Worm (Caenorhabditis elegans) whole organism, mixed stage, embryonic: ENCODE data around the gene fbxb-29.
"Not testable (repeated sequence)": the region's sequence is repeated elsewhere in the genome, so short reads cannot be mapped to it uniquely, and the experiment has no call there.

ENCODE experiments used
- M03D4.4 ChIP-seq: sonication (generic microtip); optimal IDR thresholded peaks from 2 replicates; lab custom pipeline; 2017; ENCODE audit warnings: mild to moderate bottlenecking, missing genetic modification characterization, missing compliant biosample characterization
- bed-3 ChIP-seq: fragments of 200-800 bp; sonication (Bioruptor generic); optimal IDR thresholded peaks from 3 replicates; lab custom pipeline; 2018; ENCODE audit warnings: mild to moderate bottlenecking, missing genetic modification characterization, moderate library complexity, missing compliant biosample characterization
- ceh-39 ChIP-seq: fragments of 150-350 bp; optimal IDR thresholded peaks from 2 replicates; lab custom pipeline; 2014; ENCODE audit warnings: missing biosample characterization, missing genetic modification characterization
- ceh-43 ChIP-seq: fragments of 200-800 bp; sonication (Bioruptor generic); optimal IDR thresholded peaks from 2 replicates; lab custom pipeline; 2018; ENCODE audit warnings: mild to moderate bottlenecking, missing genetic modification characterization, moderate library complexity, missing compliant biosample characterization
- ceh-83 ChIP-seq: fragments of 200-800 bp; sonication (Bioruptor generic); optimal IDR thresholded peaks from 2 replicates; lab custom pipeline; 2018; ENCODE audit warnings: mild to moderate bottlenecking, missing genetic modification characterization, missing compliant biosample characterization
- ces-1 ChIP-seq: fragments of 150-350 bp; optimal IDR thresholded peaks from 2 replicates; lab custom pipeline; 2014; ENCODE audit warnings: missing biosample characterization, missing genetic modification reagents, missing genetic modification characterization
- cnd-1 ChIP-seq: fragments of 200-800 bp; sonication (Bioruptor generic); optimal IDR thresholded peaks from 2 replicates; lab custom pipeline; 2018; ENCODE audit warnings: mild to moderate bottlenecking, missing genetic modification characterization, missing compliant biosample characterization
- drap-1 ChIP-seq: fragments of 200-800 bp; sonication (Bioruptor generic); optimal IDR thresholded peaks from 3 replicates; lab custom pipeline; 2018; ENCODE audit warnings: mild to moderate bottlenecking, missing genetic modification characterization, missing compliant biosample characterization
- elt-1 ChIP-seq: sonication (generic microtip); optimal IDR thresholded peaks from 2 replicates; lab custom pipeline; 2017; ENCODE audit warnings: missing genetic modification characterization, mild to moderate bottlenecking, missing compliant biosample characterization, antibody characterized with exemption, moderate library complexity, borderline replicate concordance; ENCODE audit not compliant: insufficient read depth
- elt-3 ChIP-seq: fragments of 150-350 bp; optimal IDR thresholded peaks from 2 replicates; lab custom pipeline; 2014; ENCODE audit warnings: missing biosample characterization, missing genetic modification characterization
- flh-1 ChIP-seq: fragments of 200-800 bp; sonication (Bioruptor generic); optimal IDR thresholded peaks from 2 replicates; lab custom pipeline; 2018; ENCODE audit warnings: mild to moderate bottlenecking, missing genetic modification characterization, moderate library complexity, missing compliant biosample characterization
- ham-2 ChIP-seq: fragments of 200-800 bp; sonication (Bioruptor generic); optimal IDR thresholded peaks from 2 replicates; lab custom pipeline; 2018; ENCODE audit warnings: mild to moderate bottlenecking, missing genetic modification characterization, missing compliant biosample characterization
- hlh-1 ChIP-seq: fragments of 150-350 bp; optimal IDR thresholded peaks from 2 replicates; lab custom pipeline; 2014; ENCODE audit warnings: missing biosample characterization, missing genetic modification reagents, missing genetic modification characterization
- lin-13 ChIP-seq: fragments of 150-350 bp; optimal IDR thresholded peaks from 2 replicates; lab custom pipeline; 2014; ENCODE audit warnings: missing biosample characterization, missing genetic modification characterization
- mab-5 ChIP-seq: fragments of 150-350 bp; optimal IDR thresholded peaks from 2 replicates; lab custom pipeline; 2014; ENCODE audit warnings: missing biosample characterization, missing genetic modification characterization
- mep-1 ChIP-seq: fragments of 150-350 bp; optimal IDR thresholded peaks from 2 replicates; lab custom pipeline; 2017; ENCODE audit warnings: missing biosample characterization, missing genetic modification reagents, missing genetic modification characterization, inconsistent platforms
- mls-2 ChIP-seq: sonication (generic microtip); optimal IDR thresholded peaks from 2 replicates; lab custom pipeline; 2016; ENCODE audit warnings: mild to moderate bottlenecking, missing genetic modification characterization, moderate library complexity, missing compliant biosample characterization
- nhr-12 ChIP-seq: fragments of 150-350 bp; optimal IDR thresholded peaks from 2 replicates; lab custom pipeline; 2014; ENCODE audit warnings: missing biosample characterization, missing genetic modification characterization
- nhr-2 ChIP-seq: fragments of 150-350 bp; optimal IDR thresholded peaks from 2 replicates; lab custom pipeline; 2014; ENCODE audit warnings: missing biosample characterization, missing genetic modification characterization
- nhr-237 ChIP-seq: fragments of 150-350 bp; optimal IDR thresholded peaks from 2 replicates; lab custom pipeline; 2014; ENCODE audit warnings: missing biosample characterization, missing genetic modification characterization
- nhr-28 ChIP-seq: fragments of 150-350 bp; optimal IDR thresholded peaks from 2 replicates; lab custom pipeline; 2014; ENCODE audit warnings: missing biosample characterization, missing genetic modification characterization
- nhr-76 ChIP-seq: sonication (generic microtip); optimal IDR thresholded peaks from 2 replicates; lab custom pipeline; 2017; ENCODE audit warnings: missing biosample characterization, missing genetic modification characterization
- pha-4 ChIP-seq: fragments of 150-350 bp; optimal IDR thresholded peaks from 2 replicates; lab custom pipeline; 2018; ENCODE audit warnings: missing biosample characterization, missing genetic modification reagents, missing genetic modification characterization
- snpc-4 ChIP-seq: fragments of 150-350 bp; optimal IDR thresholded peaks from 2 replicates; lab custom pipeline; 2014; ENCODE audit warnings: missing biosample characterization, missing genetic modification characterization
- tbx-8 ChIP-seq: fragments of 200-800 bp; sonication (Bioruptor generic); optimal IDR thresholded peaks from 2 replicates; lab custom pipeline; 2018; ENCODE audit warnings: mild to moderate bottlenecking, missing genetic modification characterization, moderate library complexity, missing compliant biosample characterization
- unc-120 ChIP-seq: sonication (generic microtip); optimal IDR thresholded peaks from 2 replicates; lab custom pipeline; 2017; ENCODE audit warnings: missing genetic modification characterization, missing compliant biosample characterization; ENCODE audit not compliant: poor library complexity, severe bottlenecking
- unc-39 ChIP-seq: fragments of 150-350 bp; optimal IDR thresholded peaks from 2 replicates; lab custom pipeline; 2014; ENCODE audit warnings: missing biosample characterization, missing genetic modification characterization
- unc-62 ChIP-seq: fragments of 150-350 bp; optimal IDR thresholded peaks from 2 replicates; lab custom pipeline; 2014; ENCODE audit warnings: missing biosample characterization, missing genetic modification reagents, missing genetic modification characterization
- zip-8 ChIP-seq: fragments of 150-350 bp; optimal IDR thresholded peaks from 2 replicates; lab custom pipeline; 2014; ENCODE audit warnings: missing biosample characterization, missing genetic modification characterization
- ztf-11 ChIP-seq: fragments of 150-350 bp; optimal IDR thresholded peaks from 2 replicates; lab custom pipeline; 2014; ENCODE audit warnings: missing biosample characterization, missing genetic modification characterization

fbxb-29 gene

DNA sequence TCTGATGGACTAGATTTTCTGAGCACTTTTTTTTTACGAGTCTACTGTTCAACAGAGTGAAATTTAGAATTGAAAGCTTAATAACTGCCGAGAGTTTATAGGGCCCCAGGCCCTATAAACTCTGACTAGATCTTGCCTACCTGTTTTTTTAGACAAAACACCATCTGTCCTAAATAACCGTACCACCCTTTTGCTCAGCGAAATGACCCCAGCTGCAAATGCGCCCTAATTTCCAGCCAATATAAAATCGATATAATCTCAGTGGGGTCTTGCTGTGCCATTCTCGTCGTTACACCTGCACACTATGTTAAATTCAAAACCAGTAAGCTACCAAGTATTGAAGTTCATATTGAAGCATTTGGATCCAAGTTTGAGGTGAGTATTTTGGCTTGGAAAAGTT lies 25.4 kb downstream of the fbxb-29 start, which contains the start of gene fbxc-14:
TSS of gene fbxc-14 (plus strand) at position 301 of the 400 bp plus-strand sequence.
- TF ChIP-seq elt-1 (tag; lab: Kevin White, UChicago) = no peak
- no peak for TF ChIP-seq tbx-8 (GFP tag; lab: Kevin White, UChicago)
- no peak for TF ChIP-seq elt-3
- no peak for TF ChIP-seq cnd-1 (tag; lab: Kevin White, UChicago)
- no peak for TF ChIP-seq nhr-237 (tag; lab: Kevin White, UChicago)
- no peak for TF ChIP-seq ham-2 (GFP tag; lab: Kevin White, UChicago)
- no peak for TF ChIP-seq ces-1 (GFP tag; lab: Kevin White, UChicago)
- no peak for TF ChIP-seq nhr-76 (tag; lab: Kevin White, UChicago)
- TF ChIP-seq bed-3 (GFP tag; lab: Kevin White, UChicago) = no peak
- no peak for TF ChIP-seq nhr-28 (tag; lab: Kevin White, UChicago)
- TF ChIP-seq nhr-12 (tag; lab: Kevin White, UChicago) = no peak
- no peak for TF ChIP-seq ceh-39 (tag; lab: Kevin White, UChicago)
- no peak for TF ChIP-seq pha-4 (tag; lab: Kevin White, UChicago)
- TF ChIP-seq unc-120 (tag; lab: Kevin White, UChicago) = no peak
- no peak for TF ChIP-seq hlh-1 (tag; lab: Kevin White, UChicago)
- TF ChIP-seq zip-8 (tag; lab: Kevin White, UChicago) = no peak

DNA sequence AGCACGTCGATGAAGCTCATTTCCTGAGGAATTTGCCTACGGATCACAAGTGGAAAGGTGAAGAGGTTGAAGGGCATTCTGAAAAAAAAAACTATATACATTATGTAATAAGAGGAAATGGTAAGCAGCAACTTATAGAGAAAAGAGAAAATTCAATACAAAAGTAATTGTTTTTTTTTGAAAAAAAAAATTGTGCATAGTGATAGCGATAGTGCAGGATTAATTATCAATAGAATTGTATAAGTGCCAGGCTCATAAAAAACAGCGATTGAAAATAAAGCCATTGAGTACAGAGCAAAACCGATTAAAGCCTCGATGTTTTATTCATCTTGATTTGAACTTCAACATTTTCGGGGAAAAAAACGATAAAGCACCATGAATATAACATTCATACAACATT lies 26.5 kb downstream of the fbxb-29 start, which contains the start of gene C32B5.15:
TSS of gene C32B5.15 (minus strand) at position 101 of the 400 bp plus-strand sequence.
- no peak for TF ChIP-seq drap-1
- no peak for TF ChIP-seq hlh-1 (tag; lab: Kevin White, UChicago)
- no peak for TF ChIP-seq ces-1 (GFP tag; lab: Kevin White, UChicago)
- TF ChIP-seq ceh-43 = no peak
- no peak for TF ChIP-seq ceh-83
- TF ChIP-seq ceh-39 (tag; lab: Kevin White, UChicago) = no peak
- no peak for TF ChIP-seq unc-62
- no peak for TF ChIP-seq snpc-4 (tag; lab: Kevin White, UChicago)
- no peak for TF ChIP-seq nhr-237 (tag; lab: Kevin White, UChicago)
- no peak for TF ChIP-seq M03D4.4 (tag; lab: Kevin White, UChicago)
- TF ChIP-seq mep-1 (tag; lab: Kevin White, UChicago) = no peak
- no peak for TF ChIP-seq mab-5
- no peak for TF ChIP-seq ztf-11 (tag; lab: Kevin White, UChicago)
- TF ChIP-seq unc-39 (tag; lab: Kevin White, UChicago) = no peak
- TF ChIP-seq flh-1 = no peak

DNA sequence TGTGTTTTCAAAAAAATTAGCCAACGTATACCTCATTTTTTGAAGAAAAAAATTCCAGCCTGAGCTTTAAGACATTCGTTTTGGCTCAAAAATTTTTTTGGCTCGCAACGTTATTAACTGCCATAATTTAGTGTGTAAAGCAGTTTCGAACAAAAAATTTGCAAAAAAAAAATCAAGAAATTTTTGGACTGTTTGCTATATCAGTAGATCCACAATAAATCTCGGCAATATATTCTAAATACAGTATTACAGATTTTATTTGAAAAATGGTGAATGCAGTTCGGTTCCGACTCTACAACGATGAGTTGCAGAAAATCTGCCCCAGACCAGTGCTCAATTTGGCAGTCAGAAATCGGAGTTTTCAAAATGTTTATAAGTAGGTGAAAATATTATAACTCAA lies 31.3 kb downstream of the fbxb-29 start, which contains the start of gene C32B5.6:
TSS of gene C32B5.6 (plus strand) at position 301 of the 400 bp plus-strand sequence.
- not testable (repeated sequence) for TF ChIP-seq nhr-2 (tag; lab: Kevin White, UChicago); ham-2 (GFP tag; lab: Kevin White, UChicago); nhr-237 (tag; lab: Kevin White, UChicago)
- TF ChIP-seq, all 35 proteins: peak for 0; not testable (repeated sequence) for 35

DNA sequence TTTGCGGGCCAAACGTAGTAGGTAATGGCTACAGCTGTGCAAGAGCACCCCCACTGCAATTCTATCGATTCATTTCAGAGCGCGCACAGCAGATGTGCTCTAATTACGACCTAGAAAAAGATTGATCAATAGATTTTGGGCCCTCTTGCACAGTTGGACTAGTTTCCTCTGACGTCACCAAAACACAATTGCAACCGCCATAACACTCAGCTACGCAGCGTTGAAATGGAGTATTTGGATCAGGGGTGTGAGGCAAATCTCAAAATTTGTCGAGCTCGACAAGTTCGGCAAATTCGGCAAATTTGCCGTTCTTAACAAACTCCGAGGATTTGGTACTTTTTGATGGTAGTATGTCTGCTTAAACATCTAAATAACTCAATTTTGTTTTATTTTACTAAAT lies 32.4 kb downstream of the fbxb-29 start, which contains the start of gene fbxc-18:
TSS of gene fbxc-18 (minus strand) at position 101 of the 400 bp plus-strand sequence.
- TF ChIP-seq mls-2 (tag; lab: Kevin White, UChicago); nhr-76 (tag; lab: Kevin White, UChicago); ceh-83: not testable (repeated sequence)

DNA sequence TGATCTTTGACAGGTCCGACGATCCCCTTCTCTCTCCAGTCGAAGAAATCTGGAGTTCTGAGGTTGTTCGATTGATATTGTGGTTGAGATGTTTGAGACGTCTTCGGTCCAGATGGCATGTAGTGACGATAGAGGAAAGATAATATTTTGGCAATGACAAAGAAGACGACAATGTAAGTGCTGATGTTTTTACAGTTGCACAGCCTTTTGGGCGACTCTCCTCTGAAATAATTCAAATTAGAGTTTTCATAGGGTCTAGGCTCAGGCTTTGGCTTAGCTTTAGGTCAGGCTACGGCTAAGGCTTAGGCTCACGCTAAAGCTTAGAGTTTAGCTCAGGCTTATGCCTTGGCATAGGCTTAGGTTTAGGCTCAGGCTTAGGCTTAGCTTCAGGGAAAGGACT lies 37.4 kb downstream of the fbxb-29 start, which contains the start of gene C32B5.13:
TSS of gene C32B5.13 (minus strand) at position 101 of the 400 bp plus-strand sequence.
- TF ChIP-seq ceh-83 (no peak), nhr-2 (tag; lab: Kevin White, UChicago) (no peak), flh-1 (no peak), bed-3 (GFP tag; lab: Kevin White, UChicago) (no peak), nhr-28 (tag; lab: Kevin White, UChicago) (no peak), zip-8 (tag; lab: Kevin White, UChicago) (no peak), pha-4 (tag; lab: Kevin White, UChicago) (no peak), elt-1 (tag; lab: Kevin White, UChicago) (no peak), unc-39 (tag; lab: Kevin White, UChicago) (no peak), hlh-1 (tag; lab: Kevin White, UChicago) (no peak), nhr-12 (tag; lab: Kevin White, UChicago) (no peak), lin-13 (no peak), ceh-39 (tag; lab: Kevin White, UChicago) (no peak), mls-2 (tag; lab: Kevin White, UChicago) (no peak), ceh-43 (no peak)
